Fruit fly (Drosophila melanogaster): ENCODE results near the gene SelT.

DNA sequence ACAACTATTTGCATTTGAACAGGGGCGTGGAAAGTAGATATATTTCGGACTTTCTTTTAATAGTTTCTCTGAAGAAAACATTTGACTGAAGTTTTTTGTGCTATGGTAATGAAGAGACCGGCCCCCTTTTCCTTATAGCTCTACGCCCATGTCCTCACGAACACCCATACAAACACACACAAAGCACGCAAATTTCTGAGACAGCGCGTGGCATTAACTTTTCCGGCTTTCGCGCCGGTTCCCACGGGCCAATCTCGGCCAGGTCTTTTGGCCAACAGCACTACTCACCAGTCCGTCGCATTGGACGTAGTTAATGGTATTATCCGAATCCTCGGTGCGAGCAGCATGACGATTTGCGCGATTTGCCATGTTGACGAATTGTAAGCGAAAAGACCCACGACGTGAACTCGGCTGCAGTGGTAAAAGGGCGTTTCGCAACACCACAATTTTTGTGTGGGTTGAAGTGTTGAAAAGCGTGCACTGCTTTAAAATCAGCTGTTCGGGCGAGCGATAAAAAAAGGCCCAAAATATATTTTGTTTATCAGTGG, 41.7 kb downstream of the SelT start, which contains the start of gene senju:
- peak; percentile 97 for TF ChIP-seq Crg-1 (GFP tag; optimal IDR thresholded peaks at IDR 0.05)
- TF ChIP-seq CG14711 (tag; optimal IDR thresholded peaks at IDR 0.05): peak; percentile 66
- peak; percentile 79 for TF ChIP-seq Hr96 (GFP tag; optimal IDR thresholded peaks at IDR 0.05)
- TF ChIP-seq CG33017 (tag; optimal IDR thresholded peaks at IDR 0.05): peak; percentile 82
- TF ChIP-seq toe (GFP tag; optimal IDR thresholded peaks at IDR 0.05): no peak
